Fruit fly (Drosophila melanogaster) whole organism, embryonic: ENCODE measurements around the gene CG32847.
A peak's percentile ranks its signal among the peaks of the same experiment; 100 is the strongest.

Source experiments
- Ada2b ChIP-seq: fragments of 200-800 bp; sonication (Bioruptor generic); IDR thresholded peaks from 2 replicates; pipeline ENCODE4 v1.3.6; 2022; ENCODE audit warnings: missing biosample characterization, missing genetic modification characterization
- Atf-2 ChIP-seq: fragments of 200-800 bp; sonication (Bioruptor generic); optimal IDR thresholded peaks from 2 replicates; lab custom pipeline; 2016; ENCODE audit warnings: missing biosample characterization, missing genetic modification characterization
- CG11093 ChIP-seq: fragments of 200-800 bp; sonication (Bioruptor generic); IDR thresholded peaks from 3 replicates; pipeline ENCODE4 v1.3.6; 2022; ENCODE audit warnings: missing biosample characterization, missing genetic modification characterization
- CG11723 ChIP-seq: fragments of 200-800 bp; sonication (Bioruptor generic); optimal IDR thresholded peaks from 2 replicates; lab custom pipeline; 2017; ENCODE audit warnings: missing biosample characterization, mild to moderate bottlenecking, missing genetic modification characterization
- CG12071 ChIP-seq: fragments of 200-800 bp; sonication (Bioruptor generic); optimal IDR thresholded peaks from 3 replicates; lab custom pipeline; 2018; ENCODE audit warnings: missing biosample characterization, mild to moderate bottlenecking, missing genetic modification characterization
- CG13287 ChIP-seq: fragments of 200-800 bp; sonication (Bioruptor generic); IDR thresholded peaks from 2 replicates; pipeline ENCODE4 v1.3.6; 2022; ENCODE audit warnings: missing biosample characterization, missing genetic modification characterization; ENCODE audit not compliant: partially characterized antibody
- CG13296 ChIP-seq: fragments of 200-800 bp; sonication (Bioruptor generic); optimal IDR thresholded peaks from 3 replicates; lab custom pipeline; 2018; ENCODE audit warnings: missing biosample characterization, mild to moderate bottlenecking, missing genetic modification characterization
- CG15479 ChIP-seq: fragments of 200-800 bp; sonication (Bioruptor generic); optimal IDR thresholded peaks from 3 replicates; lab custom pipeline; 2019; ENCODE audit warnings: missing biosample characterization, mild to moderate bottlenecking, missing genetic modification characterization, moderate library complexity
- CG15514 ChIP-seq: fragments of 200-800 bp; sonication (Bioruptor generic); optimal IDR thresholded peaks from 3 replicates; lab custom pipeline; 2017; ENCODE audit warnings: missing biosample characterization, missing genetic modification characterization, mild to moderate bottlenecking, moderate library complexity, missing genetic modification reagents
- CG17612 ChIP-seq: fragments of 200-800 bp; sonication (Bioruptor generic); IDR thresholded peaks from 2 replicates; pipeline ENCODE4 v1.3.6; 2022; ENCODE audit warnings: missing biosample characterization, missing genetic modification characterization
- CG17802 ChIP-seq: fragments of 200-800 bp; sonication (Bioruptor generic); optimal IDR thresholded peaks from 2 replicates; lab custom pipeline; 2018; ENCODE audit warnings: missing biosample characterization, mild to moderate bottlenecking, missing genetic modification characterization, moderate library complexity
- CG2120 ChIP-seq: fragments of 200-800 bp; sonication (Bioruptor generic); optimal IDR thresholded peaks from 3 replicates; lab custom pipeline; 2016; ENCODE audit warnings: missing biosample characterization, missing genetic modification characterization
- CG2678 ChIP-seq: fragments of 200-800 bp; sonication (Bioruptor generic); optimal IDR thresholded peaks from 3 replicates; lab custom pipeline; 2019; ENCODE audit warnings: missing biosample characterization, mild to moderate bottlenecking, missing genetic modification characterization, moderate library complexity
- CG33213 ChIP-seq: fragments of 200-800 bp; sonication (Bioruptor generic); optimal IDR thresholded peaks from 3 replicates; lab custom pipeline; 2016; ENCODE audit warnings: missing biosample characterization, missing genetic modification characterization
- CG3847 ChIP-seq: fragments of 200-800 bp; sonication (Bioruptor generic); IDR thresholded peaks from 2 replicates; pipeline ENCODE4 v1.3.6; 2022; ENCODE audit warnings: missing biosample characterization, missing genetic modification characterization
- CG5953 ChIP-seq: fragments of 200-800 bp; sonication (Bioruptor generic); IDR thresholded peaks from 2 replicates; pipeline ENCODE4 v1.3.6; 2022; ENCODE audit warnings: missing biosample characterization, missing genetic modification characterization
- CG7745 ChIP-seq: fragments of 200-800 bp; sonication (Bioruptor generic); optimal IDR thresholded peaks from 2 replicates; lab custom pipeline; 2018; ENCODE audit warnings: missing biosample characterization, mild to moderate bottlenecking, missing genetic modification characterization, moderate library complexity
- CG8765 ChIP-seq: fragments of 200-800 bp; sonication (Bioruptor generic); IDR thresholded peaks from 2 replicates; pipeline ENCODE4 v1.3.6; 2022; ENCODE audit warnings: missing biosample characterization, missing genetic modification characterization
- CG8944 ChIP-seq: fragments of 200-800 bp; sonication (Bioruptor generic); optimal IDR thresholded peaks from 3 replicates; lab custom pipeline; 2016; ENCODE audit warnings: missing biosample characterization, missing genetic modification characterization
- CG9215 ChIP-seq: fragments of 200-800 bp; sonication (Bioruptor generic); IDR thresholded peaks from 2 replicates; pipeline ENCODE4 v1.3.6; 2022; ENCODE audit warnings: missing biosample characterization, missing genetic modification characterization
- Dip2 ChIP-seq: fragments of 200-800 bp; sonication (Bioruptor generic); IDR thresholded peaks from 2 replicates; pipeline ENCODE4 v1.3.6; 2022; ENCODE audit warnings: missing biosample characterization, missing genetic modification characterization
- Dll ChIP-seq: fragments of 200-800 bp; sonication (Bioruptor generic); IDR thresholded peaks from 4 replicates; pipeline ENCODE4 v1.3.6; 2022; ENCODE audit warnings: missing biosample characterization, missing genetic modification characterization; ENCODE audit not compliant: partially characterized antibody
- GATAe ChIP-seq: fragments of 200-800 bp; sonication (Bioruptor generic); conservative IDR thresholded peaks from 2 replicates; pipeline ENCODE4 v1.3.6; 2022; ENCODE audit warnings: missing biosample characterization, missing genetic modification characterization
- Lhr ChIP-seq: fragments of 200-800 bp; sonication (Bioruptor generic); optimal IDR thresholded peaks from 3 replicates; lab custom pipeline; 2017; ENCODE audit warnings: mild to moderate bottlenecking, missing biosample characterization, missing genetic modification reagents, missing genetic modification characterization
- Mes4 ChIP-seq: fragments of 200-800 bp; sonication (Bioruptor generic); optimal IDR thresholded peaks from 2 replicates; lab custom pipeline; 2016; ENCODE audit warnings: missing biosample characterization, missing genetic modification characterization
- NFAT ChIP-seq: fragments of 200-800 bp; sonication (Bioruptor generic); IDR thresholded peaks from 2 replicates; pipeline ENCODE4 v1.3.6; 2022; ENCODE audit warnings: missing biosample characterization, missing genetic modification characterization
- NK7.1 ChIP-seq: fragments of 200-800 bp; sonication (Bioruptor generic); optimal IDR thresholded peaks from 3 replicates; lab custom pipeline; 2016; ENCODE audit warnings: missing biosample characterization, missing genetic modification characterization
- PHDP ChIP-seq: fragments of 200-800 bp; sonication (Bioruptor generic); optimal IDR thresholded peaks from 3 replicates; lab custom pipeline; 2018; ENCODE audit warnings: missing biosample characterization, mild to moderate bottlenecking, missing genetic modification characterization, moderate library complexity
- Side ChIP-seq: fragments of 200-800 bp; sonication (Bioruptor generic); optimal IDR thresholded peaks from 2 replicates; lab custom pipeline; 2016; ENCODE audit warnings: missing biosample characterization, missing genetic modification characterization
- Spps ChIP-seq: fragments of 200-800 bp; sonication (Bioruptor generic); optimal IDR thresholded peaks from 2 replicates; lab custom pipeline; 2018; ENCODE audit warnings: missing biosample characterization, mild to moderate bottlenecking, missing genetic modification characterization
- chn ChIP-seq: fragments of 200-800 bp; sonication (Bioruptor generic); optimal IDR thresholded peaks from 2 replicates; lab custom pipeline; 2016; ENCODE audit warnings: missing biosample characterization, missing genetic modification characterization
- dmrt99B ChIP-seq: fragments of 200-800 bp; sonication (Bioruptor generic); optimal IDR thresholded peaks from 2 replicates; lab custom pipeline; 2018; ENCODE audit warnings: missing biosample characterization, mild to moderate bottlenecking, missing genetic modification characterization, moderate library complexity
- ems ChIP-seq: fragments of 200-800 bp; sonication (Bioruptor generic); optimal IDR thresholded peaks from 3 replicates; lab custom pipeline; 2016; ENCODE audit warnings: missing biosample characterization, missing genetic modification characterization
- gcm ChIP-seq: fragments of 200-800 bp; sonication (Bioruptor generic); optimal IDR thresholded peaks from 2 replicates; lab custom pipeline; 2019; ENCODE audit warnings: missing biosample characterization, mild to moderate bottlenecking, missing genetic modification characterization, moderate library complexity
- ham ChIP-seq: fragments of 200-800 bp; sonication (Bioruptor generic); IDR thresholded peaks from 2 replicates; pipeline ENCODE4 v1.3.6; 2022; ENCODE audit warnings: missing biosample characterization, missing genetic modification characterization
- hth ChIP-seq: fragments of >200 bp; optimal IDR thresholded peaks from 2 replicates; lab custom pipeline; 2017; ENCODE audit warnings: inconsistent platforms
- inv ChIP-seq: fragments of 200-800 bp; sonication (Bioruptor generic); IDR thresholded peaks from 2 replicates; pipeline ENCODE4 v1.3.6; 2022; ENCODE audit warnings: missing biosample characterization, missing genetic modification characterization; ENCODE audit not compliant: partially characterized antibody
- lbe ChIP-seq: fragments of 200-800 bp; sonication (Bioruptor generic); optimal IDR thresholded peaks from 2 replicates; lab custom pipeline; 2016; ENCODE audit warnings: missing biosample characterization, mild to moderate bottlenecking, missing genetic modification characterization
- onecut ChIP-seq: fragments of 200-800 bp; sonication (Bioruptor generic); IDR thresholded peaks from 2 replicates; pipeline ENCODE4 v1.3.6; 2022; ENCODE audit warnings: missing biosample characterization, missing genetic modification characterization
- pnt ChIP-seq: fragments of 200-800 bp; sonication (Bioruptor generic); optimal IDR thresholded peaks from 3 replicates; lab custom pipeline; 2016; ENCODE audit warnings: missing biosample characterization, missing genetic modification characterization
- pzg ChIP-seq: fragments of 200-800 bp; sonication (Bioruptor generic); optimal IDR thresholded peaks from 3 replicates; lab custom pipeline; 2018; ENCODE audit warnings: missing biosample characterization, mild to moderate bottlenecking, missing genetic modification characterization, moderate library complexity
- row ChIP-seq: fragments of 200-800 bp; sonication (Bioruptor generic); IDR thresholded peaks from 3 replicates; pipeline ENCODE4 v1.3.6; 2022; ENCODE audit warnings: missing biosample characterization, missing genetic modification characterization
- slp2 ChIP-seq: fragments of 200-800 bp; sonication (Bioruptor generic); optimal IDR thresholded peaks from 2 replicates; lab custom pipeline; 2016; ENCODE audit warnings: missing biosample characterization, missing genetic modification characterization
- sqz ChIP-seq: fragments of 200-800 bp; sonication (Bioruptor generic); optimal IDR thresholded peaks from 3 replicates; lab custom pipeline; 2018; ENCODE audit warnings: missing biosample characterization, mild to moderate bottlenecking, missing genetic modification characterization
- z ChIP-seq: fragments of 200-800 bp; sonication (Bioruptor generic); IDR thresholded peaks from 3 replicates; pipeline ENCODE4 v1.3.6; 2022; ENCODE audit warnings: missing biosample characterization, missing genetic modification characterization

The CG32847 gene

DNA sequence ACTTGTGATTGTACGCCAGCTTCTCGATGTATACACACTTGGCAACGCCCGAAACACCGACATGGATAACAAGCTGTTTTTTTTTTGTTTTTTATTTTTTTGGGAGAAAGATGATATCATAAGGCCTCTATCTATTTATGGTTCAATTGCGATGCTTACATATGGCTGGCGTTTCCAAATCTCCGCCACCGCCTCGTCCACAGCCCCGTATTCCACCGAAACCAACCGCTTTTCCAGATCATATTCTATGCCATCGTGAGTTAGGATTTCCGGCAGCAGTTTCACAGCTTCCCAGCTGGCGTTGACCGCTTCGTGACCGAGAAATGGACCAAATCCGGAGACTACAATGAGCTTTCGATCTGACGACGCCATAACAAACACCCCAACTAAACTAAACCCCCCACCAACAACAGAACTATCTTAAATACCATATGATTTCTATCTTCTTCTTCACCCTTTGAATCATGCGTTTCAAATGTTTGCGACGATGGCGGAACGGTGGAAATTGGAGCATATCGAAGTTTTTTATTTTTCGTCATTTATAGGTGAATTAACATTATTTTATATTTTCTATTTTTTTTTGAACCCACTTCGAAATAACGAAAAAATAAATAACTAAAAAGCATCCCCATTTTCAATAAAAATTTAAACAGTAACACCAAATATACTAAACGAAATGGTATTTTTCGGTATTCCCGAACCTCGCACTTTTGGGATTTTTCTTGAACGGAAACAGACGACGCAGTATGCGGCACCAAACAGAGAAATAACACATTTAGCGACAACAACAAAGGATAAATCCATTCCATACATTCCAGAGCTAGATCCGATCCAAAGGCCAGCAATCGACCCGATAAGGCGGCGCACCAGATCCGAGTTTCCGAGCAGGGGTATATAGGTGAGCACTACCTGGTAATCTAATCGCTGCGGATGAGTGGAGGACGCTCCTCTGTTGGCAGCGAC, 22.5 kb downstream of the CG32847 start, which contains the start of the genes CG32147 and Pex3 (continued):
- TF ChIP-seq CG9215 (GFP tag; lab: Robert Waterston, UW) (no peak), PHDP (peak; percentile 17), CG5953 (GFP tag; lab: Robert Waterston, UW) (no peak), Lhr (GFP tag; lab: Kevin White, UChicago) (peak; percentile 56), CG17612 (GFP tag; lab: Robert Waterston, UW) (no peak), inv (GFP tag; lab: Robert Waterston, UW) (no peak), Atf-2 (GFP tag; lab: Kevin White, UChicago) (no peak), ems (GFP tag; lab: Kevin White, UChicago) (no peak), CG11093 (GFP tag; lab: Robert Waterston, UW) (no peak), CG7745 (tag; lab: Kevin White, UChicago) (no peak), Mes4 (GFP tag; lab: Kevin White, UChicago) (no peak), CG13287 (GFP tag; lab: Robert Waterston, UW) (peak; percentile 47), NK7.1 (GFP tag; lab: Kevin White, UChicago) (no peak), pnt (GFP tag; lab: Kevin White, UChicago) (no peak), pzg (peak; percentile 70), lbe (GFP tag; lab: Kevin White, UChicago) (peak; percentile 61), CG17802 (tag; lab: Kevin White, UChicago) (no peak), CG3847 (GFP tag; lab: Robert Waterston, UW) (no peak), CG33213 (GFP tag; lab: Kevin White, UChicago) (no peak), dmrt99B (tag; lab: Kevin White, UChicago) (no peak), sqz (no peak), CG8765 (GFP tag; lab: Robert Waterston, UW) (no peak), CG15479 (no peak), CG13296 (GFP tag; lab: Kevin White, UChicago) (no peak), Dip2 (no peak), chn (GFP tag; lab: Kevin White, UChicago) (no peak), gcm (GFP tag; lab: Kevin White, UChicago) (no peak), Side (GFP tag; lab: Kevin White, UChicago) (no peak), row (peak; percentile 62), Ada2b (GFP tag; lab: Robert Waterston, UW) (no peak), onecut (GFP tag; lab: Robert Waterston, UW) (no peak), CG8944 (no peak), GATAe (GFP tag; lab: Robert Waterston, UW) (peak; percentile 36; the same call in 1 of the 2 replicates), CG15514 (GFP tag; lab: Kevin White, UChicago) (peak; percentile 83), CG2678 (tag; lab: Kevin White, UChicago) (no peak), NFAT (GFP tag; lab: Robert Waterston, UW) (no peak), CG11723 (GFP tag; lab: Kevin White, UChicago) (no peak), CG12071 (GFP tag; lab: Kevin White, UChicago) (no peak), z (GFP tag; lab: Robert Waterston, UW) (no peak), CG2120 (GFP tag; lab: Kevin White, UChicago) (peak; percentile 7), ham (no peak), Dll (peak; percentile 35; the same call in 1 of the 4 replicates), slp2 (GFP tag; lab: Kevin White, UChicago) (no peak), Spps (tag; lab: Kevin White, UChicago) (no peak), hth (lab: Kevin White, UChicago) (no peak)
- TF ChIP-seq, all 482 proteins: peak for 106
